Fruit fly (Drosophila melanogaster): ENCODE data around the gene CG42327.

The CG42327 gene

dm6 chr3R:11646826-11647225, 9.1 kb upstream of the CG42327 start (continued):
- TF ChIP-seq CG1529 (GFP tag; optimal IDR thresholded peaks at IDR 0.05) (no peak), CG9215 (GFP tag; IDR thresholded peaks at IDR 0.05) (no peak), hbn (GFP tag; IDR thresholded peaks at IDR 0.05; ENCODE audit: partially characterized antibody) (0 out of 2 replicates have a peak, but pooled peaks have one; percentile 31), gce (GFP tag; IDR thresholded peaks at IDR 0.05) (no peak), CG16815 (GFP tag; optimal IDR thresholded peaks at IDR 0.05) (no peak), CG3281 (GFP tag; optimal IDR thresholded peaks at IDR 0.05) (no peak), CG3407 (GFP tag; optimal IDR thresholded peaks at IDR 0.05) (no peak), Ptx1 (GFP tag; IDR thresholded peaks at IDR 0.05) (no peak), Max (GFP tag; optimal IDR thresholded peaks at IDR 0.05) (no peak), ro (GFP tag; IDR thresholded peaks at IDR 0.05) (no peak), CG17361 (GFP tag; IDR thresholded peaks at IDR 0.05) (no peak), CG10565 (GFP tag; optimal IDR thresholded peaks at IDR 0.05) (no peak), CG9817 (tag; optimal IDR thresholded peaks at IDR 0.05) (no peak), chinmo (GFP tag; IDR thresholded peaks at IDR 0.05; ENCODE audit: partially characterized antibody) (0 out of 4 replicates have a peak, but pooled peaks have one; percentile 74), sens-2 (GFP tag; IDR thresholded peaks at IDR 0.05) (no peak), CG8944 (GFP tag; optimal IDR thresholded peaks at IDR 0.05) (no peak), CG10959 (GFP tag; IDR thresholded peaks at IDR 0.05) (no peak), CG2116 (GFP tag; optimal IDR thresholded peaks at IDR 0.05) (no peak), CG9876 (GFP tag; optimal IDR thresholded peaks at IDR 0.05) (no peak), CG14965 (GFP tag; optimal IDR thresholded peaks at IDR 0.05; ENCODE audit: borderline replicate concordance) (no peak), Hey (tag; optimal IDR thresholded peaks at IDR 0.05) (no peak), bbx (GFP tag; IDR thresholded peaks at IDR 0.05; ENCODE audit: partially characterized antibody) (no peak), CG2202 (tag; optimal IDR thresholded peaks at IDR 0.05) (no peak), CG13123 (GFP tag; optimal IDR thresholded peaks at IDR 0.05) (no peak), Hand (GFP tag; optimal IDR thresholded peaks at IDR 0.05) (no peak), luna (GFP tag; optimal IDR thresholded peaks at IDR 0.05) (no peak), Trl (optimal IDR thresholded peaks at IDR 0.05) (peak in 1 of 2 experiments; percentile 34), Trl (GFP tag; optimal IDR thresholded peaks at IDR 0.05) (no peak), Elba2 (GFP tag; optimal IDR thresholded peaks at IDR 0.05) (no peak), fru (optimal IDR thresholded peaks at IDR 0.05) (no peak), CG7786 (GFP tag; optimal IDR thresholded peaks at IDR 0.05) (no peak), org-1 (GFP tag; optimal IDR thresholded peaks at IDR 0.05) (no peak), CHES-1-like (GFP tag; optimal IDR thresholded peaks at IDR 0.05) (no peak), CG2875 (GFP tag; optimal IDR thresholded peaks at IDR 0.05) (no peak), pros (GFP tag; optimal IDR thresholded peaks at IDR 0.05) (no peak), CG2199 (GFP tag; IDR thresholded peaks at IDR 0.05) (0 out of 3 replicates have a peak, but pooled peaks have one; percentile 42), Mad (GFP tag; optimal IDR thresholded peaks at IDR 0.05) (no peak), al (GFP tag; IDR thresholded peaks at IDR 0.05) (no peak), CG34224 (GFP tag; IDR thresholded peaks at IDR 0.05; ENCODE audit: partially characterized antibody) (no peak), bsh (GFP tag; optimal IDR thresholded peaks at IDR 0.05) (peak in 1 of 2 experiments; percentile 73), pzg (GFP tag; optimal IDR thresholded peaks at IDR 0.05) (no peak), twi (tag; optimal IDR thresholded peaks at IDR 0.05) (no peak), jing (GFP tag; optimal IDR thresholded peaks at IDR 0.05) (no peak), CG7372 (GFP tag; IDR thresholded peaks at IDR 0.05) (no peak), CG12299 (tag; optimal IDR thresholded peaks at IDR 0.05) (no peak), Meics (GFP tag; optimal IDR thresholded peaks at IDR 0.05) (no peak), sqz (GFP tag; optimal IDR thresholded peaks at IDR 0.05) (peak; percentile 62), dan (GFP tag; IDR thresholded peaks at IDR 0.05) (no peak), CG11085 (GFP tag; IDR thresholded peaks at IDR 0.05) (no peak), Optix (GFP tag; IDR thresholded peaks at IDR 0.05) (no peak), CG17829 (tag; optimal IDR thresholded peaks at IDR 0.05) (no peak), CG32532 (GFP tag; IDR thresholded peaks at IDR 0.05) (no peak), CG14050 (GFP tag; IDR thresholded peaks at IDR 0.05) (no peak)
